Fruit fly (Drosophila melanogaster): ENCODE measurements around the gene Nepl8.

Nepl8 gene

dm6 chr2L:16476517-16476916 lies 11.4 kb upstream of the Nepl8 start:
- TF ChIP-seq h (optimal IDR thresholded peaks at IDR 0.05), result no peak
- no peak for TF ChIP-seq psq (optimal IDR thresholded peaks at IDR 0.05)
- TF ChIP-seq Myc (optimal IDR thresholded peaks at IDR 0.05), result no peak
- TF ChIP-seq ttk (optimal IDR thresholded peaks at IDR 0.05), result no peak
- no peak for TF ChIP-seq insv (optimal IDR thresholded peaks at IDR 0.05)
- TF ChIP-seq Sin3A (optimal IDR thresholded peaks at IDR 0.05), result no peak

- no peak for TF ChIP-seq Sin3A (optimal IDR thresholded peaks at IDR 0.05)
- no peak for TF ChIP-seq ttk (optimal IDR thresholded peaks at IDR 0.05)
- no peak for TF ChIP-seq psq (optimal IDR thresholded peaks at IDR 0.05)
- TF ChIP-seq Myc (optimal IDR thresholded peaks at IDR 0.05), result no peak
- TF ChIP-seq h (optimal IDR thresholded peaks at IDR 0.05), result no peak
Measured at dm6 chr2L:16485643-16486000, 2.3 kb upstream of the Nepl8 start, which contains the start of gene dac. dac (minus strand) TSS chr2L:16485998.

dm6 chr2L:16486001-16486793 lies 1.8 kb upstream of the Nepl8 start:
- TF ChIP-seq insv (optimal IDR thresholded peaks at IDR 0.05), result no peak
- no peak for TF ChIP-seq Sin3A (optimal IDR thresholded peaks at IDR 0.05)
- no peak for TF ChIP-seq ttk (optimal IDR thresholded peaks at IDR 0.05)
- no peak for TF ChIP-seq psq (optimal IDR thresholded peaks at IDR 0.05)
- TF ChIP-seq h (optimal IDR thresholded peaks at IDR 0.05), result no peak
- TF ChIP-seq Myc (optimal IDR thresholded peaks at IDR 0.05), result no peak

dm6 chr2L:16491123-16491751 lies 3.3 kb downstream of the Nepl8 start, which contains the start of gene Tpr2:
Tpr2 (plus strand) TSS chr2L:16491540.
- TF ChIP-seq psq (optimal IDR thresholded peaks at IDR 0.05) (no peak), h (optimal IDR thresholded peaks at IDR 0.05) (no peak), Sin3A (optimal IDR thresholded peaks at IDR 0.05) (no peak), ttk (optimal IDR thresholded peaks at IDR 0.05) (no peak), Myc (optimal IDR thresholded peaks at IDR 0.05) (no peak), insv (optimal IDR thresholded peaks at IDR 0.05) (no peak)

- TF ChIP-seq ttk (optimal IDR thresholded peaks at IDR 0.05), result no peak
- no peak for TF ChIP-seq psq (optimal IDR thresholded peaks at IDR 0.05)
- TF ChIP-seq Sin3A (optimal IDR thresholded peaks at IDR 0.05), result no peak
- TF ChIP-seq Myc (optimal IDR thresholded peaks at IDR 0.05), result no peak
- no peak for TF ChIP-seq insv (optimal IDR thresholded peaks at IDR 0.05)
- no peak for TF ChIP-seq h (optimal IDR thresholded peaks at IDR 0.05)
Measured at dm6 chr2L:16491752-16492616, 4.0 kb downstream of the Nepl8 start.

- TF ChIP-seq psq (optimal IDR thresholded peaks at IDR 0.05), result no peak
- TF ChIP-seq Sin3A (optimal IDR thresholded peaks at IDR 0.05), result no peak
- TF ChIP-seq ttk (optimal IDR thresholded peaks at IDR 0.05), result no peak
- no peak for TF ChIP-seq insv (optimal IDR thresholded peaks at IDR 0.05)
- no peak for TF ChIP-seq Myc (optimal IDR thresholded peaks at IDR 0.05)
- no peak for TF ChIP-seq h (optimal IDR thresholded peaks at IDR 0.05)
Measured at dm6 chr2L:16492617-16493203, 4.8 kb downstream of the Nepl8 start.

- TF ChIP-seq ttk (optimal IDR thresholded peaks at IDR 0.05), result no peak
- no peak for TF ChIP-seq Sin3A (optimal IDR thresholded peaks at IDR 0.05)
- TF ChIP-seq psq (optimal IDR thresholded peaks at IDR 0.05), result no peak
- no peak for TF ChIP-seq h (optimal IDR thresholded peaks at IDR 0.05)
- no peak for TF ChIP-seq insv (optimal IDR thresholded peaks at IDR 0.05)
Measured at dm6 chr2L:16493999-16494741, 6.2 kb downstream of the Nepl8 start.

dm6 chr2L:16495193-16495780 lies 7.3 kb downstream of the Nepl8 start:
- TF ChIP-seq h (optimal IDR thresholded peaks at IDR 0.05), result no peak
- TF ChIP-seq psq (optimal IDR thresholded peaks at IDR 0.05), result no peak
- TF ChIP-seq insv (optimal IDR thresholded peaks at IDR 0.05), result no peak
- TF ChIP-seq Myc (optimal IDR thresholded peaks at IDR 0.05), result no peak
- no peak for TF ChIP-seq ttk (optimal IDR thresholded peaks at IDR 0.05)
- TF ChIP-seq Sin3A (optimal IDR thresholded peaks at IDR 0.05), result no peak

- TF ChIP-seq Myc (optimal IDR thresholded peaks at IDR 0.05), result no peak
- no peak for TF ChIP-seq insv (optimal IDR thresholded peaks at IDR 0.05)
- TF ChIP-seq psq (optimal IDR thresholded peaks at IDR 0.05), result no peak
- no peak for TF ChIP-seq h (optimal IDR thresholded peaks at IDR 0.05)
- TF ChIP-seq Sin3A (optimal IDR thresholded peaks at IDR 0.05), result no peak
- no peak for TF ChIP-seq ttk (optimal IDR thresholded peaks at IDR 0.05)
Measured at dm6 chr2L:16497196-16497595, 9.2 kb downstream of the Nepl8 start.

- no peak for TF ChIP-seq h (optimal IDR thresholded peaks at IDR 0.05)
- TF ChIP-seq Myc (optimal IDR thresholded peaks at IDR 0.05), result no peak
- TF ChIP-seq Sin3A (optimal IDR thresholded peaks at IDR 0.05), result no peak
- TF ChIP-seq psq (optimal IDR thresholded peaks at IDR 0.05), result no peak
- TF ChIP-seq ttk (optimal IDR thresholded peaks at IDR 0.05), result no peak
- no peak for TF ChIP-seq insv (optimal IDR thresholded peaks at IDR 0.05)
Measured at dm6 chr2L:16498100-16498499, 10.2 kb downstream of the Nepl8 start.
